Fruit fly (Drosophila melanogaster) whole organism, embryonic: ENCODE results near the gene RpL27A.

Source experiments
- Aef1 ChIP-seq: fragments of 200-800 bp; sonication (Bioruptor generic); IDR thresholded peaks from 3 replicates; pipeline ENCODE4 v1.3.6; 2022; ENCODE audit warnings: missing biosample characterization, missing genetic modification characterization
- Antp ChIP-seq: fragments of 200-800 bp; sonication (Bioruptor generic); optimal IDR thresholded peaks from 3 replicates; lab custom pipeline; 2016; ENCODE audit warnings: missing biosample characterization, missing genetic modification characterization
- B-H1 ChIP-seq: fragments of 200-800 bp; sonication (Bioruptor generic); IDR thresholded peaks from 3 replicates; pipeline ENCODE4 v1.3.6; 2022; ENCODE audit warnings: missing biosample characterization, missing genetic modification characterization
- Blimp-1 ChIP-seq: fragments of 200-800 bp; sonication (Bioruptor generic); optimal IDR thresholded peaks from 3 replicates; lab custom pipeline; 2018; ENCODE audit warnings: missing biosample characterization, missing genetic modification characterization, mild to moderate bottlenecking, moderate library complexity, missing genetic modification reagents
- Bteb2 ChIP-seq: fragments of 200-800 bp; sonication (Bioruptor generic); optimal IDR thresholded peaks from 2 replicates; lab custom pipeline; 2016; ENCODE audit warnings: missing biosample characterization, missing genetic modification characterization
- CG11456 ChIP-seq: fragments of 200-800 bp; sonication (Bioruptor generic); IDR thresholded peaks from 3 replicates; pipeline ENCODE4 v1.3.6; 2022; ENCODE audit warnings: missing biosample characterization, missing genetic modification characterization
- CG11696 ChIP-seq: fragments of 200-800 bp; sonication (Bioruptor generic); IDR thresholded peaks from 2 replicates; pipeline ENCODE4 v1.3.6; 2022; ENCODE audit warnings: missing biosample characterization, missing genetic modification characterization
- CG12659 ChIP-seq: fragments of 200-800 bp; sonication (Bioruptor generic); optimal IDR thresholded peaks from 3 replicates; lab custom pipeline; 2017; ENCODE audit warnings: mild to moderate bottlenecking, missing biosample characterization, missing genetic modification reagents, missing genetic modification characterization
- CG13123 ChIP-seq: fragments of 200-800 bp; sonication (Bioruptor generic); optimal IDR thresholded peaks from 2 replicates; lab custom pipeline; 2016; ENCODE audit warnings: missing biosample characterization, missing genetic modification characterization
- CG13287 ChIP-seq: fragments of 200-800 bp; sonication (Bioruptor generic); IDR thresholded peaks from 2 replicates; pipeline ENCODE4 v1.3.6; 2022; ENCODE audit warnings: missing biosample characterization, missing genetic modification characterization; ENCODE audit not compliant: partially characterized antibody
- CG17328 ChIP-seq: fragments of 200-800 bp; sonication (Bioruptor generic); IDR thresholded peaks from 2 replicates; pipeline ENCODE4 v1.3.6; 2022; ENCODE audit warnings: missing biosample characterization, missing genetic modification characterization
- CG17802 ChIP-seq: fragments of 200-800 bp; sonication (Bioruptor generic); optimal IDR thresholded peaks from 2 replicates; lab custom pipeline; 2018; ENCODE audit warnings: missing biosample characterization, mild to moderate bottlenecking, missing genetic modification characterization, moderate library complexity
- CG2875 ChIP-seq: fragments of 200-800 bp; sonication (Bioruptor generic); optimal IDR thresholded peaks from 2 replicates; lab custom pipeline; 2017; ENCODE audit warnings: missing biosample characterization, mild to moderate bottlenecking, missing genetic modification characterization, missing genetic modification reagents
- CG3065 ChIP-seq: fragments of 200-800 bp; sonication (Bioruptor generic); optimal IDR thresholded peaks from 2 replicates; lab custom pipeline; 2016; ENCODE audit warnings: missing biosample characterization, missing genetic modification characterization
- CG3281 ChIP-seq: fragments of 200-800 bp; sonication (Bioruptor generic); optimal IDR thresholded peaks from 3 replicates; lab custom pipeline; 2017; ENCODE audit warnings: missing biosample characterization, mild to moderate bottlenecking, missing genetic modification characterization
- CG3847 ChIP-seq: fragments of 200-800 bp; sonication (Bioruptor generic); IDR thresholded peaks from 2 replicates; pipeline ENCODE4 v1.3.6; 2022; ENCODE audit warnings: missing biosample characterization, missing genetic modification characterization
- CG4328 ChIP-seq: fragments of 200-800 bp; sonication (Bioruptor generic); optimal IDR thresholded peaks from 3 replicates; lab custom pipeline; 2017; ENCODE audit warnings: missing biosample characterization, missing genetic modification reagents, missing genetic modification characterization
- CG5180 ChIP-seq: fragments of 200-800 bp; sonication (Bioruptor generic); optimal IDR thresholded peaks from 3 replicates; lab custom pipeline; 2017; ENCODE audit warnings: missing biosample characterization, missing genetic modification characterization, mild to moderate bottlenecking, moderate library complexity, missing genetic modification reagents
- CG7786 ChIP-seq: fragments of 200-800 bp; sonication (Bioruptor generic); optimal IDR thresholded peaks from 2 replicates; lab custom pipeline; 2016; ENCODE audit warnings: missing biosample characterization, missing genetic modification characterization
- CG8924 ChIP-seq: fragments of 200-800 bp; optimal IDR thresholded peaks from 3 replicates; lab custom pipeline; 2019; ENCODE audit warnings: missing biosample characterization, mild to moderate bottlenecking, missing genetic modification characterization, moderate library complexity
- CHES-1-like ChIP-seq: fragments of 200-800 bp; sonication (Bioruptor generic); optimal IDR thresholded peaks from 2 replicates; lab custom pipeline; 2016; ENCODE audit warnings: missing biosample characterization, missing genetic modification characterization
- Drgx ChIP-seq: fragments of 200-800 bp; sonication (Bioruptor generic); IDR thresholded peaks from 2 replicates; pipeline ENCODE4 v1.3.6; 2022; ENCODE audit warnings: missing biosample characterization, missing genetic modification characterization
- H2.0 ChIP-seq: fragments of 200-800 bp; sonication (Bioruptor generic); IDR thresholded peaks from 2 replicates; pipeline ENCODE4 v1.3.6; 2022; ENCODE audit warnings: missing biosample characterization, missing genetic modification characterization
- Hmr ChIP-seq: fragments of 200-800 bp; sonication (Bioruptor generic); optimal IDR thresholded peaks from 3 replicates; lab custom pipeline; 2017; ENCODE audit warnings: mild to moderate bottlenecking, missing biosample characterization, missing genetic modification reagents, missing genetic modification characterization
- Hsf ChIP-seq: fragments of 200-800 bp; sonication (Bioruptor generic); optimal IDR thresholded peaks from 3 replicates; lab custom pipeline; 2016; ENCODE audit warnings: missing biosample characterization, missing genetic modification characterization
- Nf-YB ChIP-seq: fragments of 200-800 bp; sonication (Bioruptor generic); optimal IDR thresholded peaks from 3 replicates; lab custom pipeline; 2019; ENCODE audit warnings: missing biosample characterization, mild to moderate bottlenecking, missing genetic modification characterization, moderate library complexity
- Oaz ChIP-seq: fragments of 200-800 bp; sonication (Bioruptor generic); IDR thresholded peaks from 2 replicates; pipeline ENCODE4 v1.3.6; 2022; ENCODE audit warnings: missing biosample characterization, missing genetic modification characterization
- Side ChIP-seq: fragments of 200-800 bp; sonication (Bioruptor generic); optimal IDR thresholded peaks from 2 replicates; lab custom pipeline; 2016; ENCODE audit warnings: missing biosample characterization, missing genetic modification characterization
- Spps ChIP-seq: fragments of 200-800 bp; sonication (Bioruptor generic); optimal IDR thresholded peaks from 2 replicates; lab custom pipeline; 2018; ENCODE audit warnings: missing biosample characterization, mild to moderate bottlenecking, missing genetic modification characterization
- Trl ChIP-seq, 3 experiments: fragments of >200 bp in 2 of 3; fragments of 200-800 bp in 1 of 3; sonication (Bioruptor generic) in 1 of 3; optimal IDR thresholded peaks; 2 replicates in 1 of 3; 3 replicates in 2 of 3; lab custom pipeline; 2016 to 2017; ENCODE audit warnings: missing biosample characterization in 1 of 3, missing genetic modification characterization in 1 of 3
- YL-1 ChIP-seq: fragments of 200-800 bp; sonication (Bioruptor generic); optimal IDR thresholded peaks from 3 replicates; lab custom pipeline; 2017; ENCODE audit warnings: missing biosample characterization, mild to moderate bottlenecking, missing genetic modification characterization
- ato ChIP-seq: fragments of 200-800 bp; sonication (Bioruptor generic); IDR thresholded peaks from 2 replicates; pipeline ENCODE4 v1.3.6; 2022; ENCODE audit warnings: missing biosample characterization, missing genetic modification characterization; ENCODE audit not compliant: partially characterized antibody
- bsh ChIP-seq, 2 experiments: fragments of 200-800 bp; sonication (Bioruptor generic); optimal IDR thresholded peaks; 2 replicates each; lab custom pipeline; 2017 to 2018; ENCODE audit warnings: mild to moderate bottlenecking in 2 of 2, missing biosample characterization in 2 of 2, missing genetic modification characterization in 2 of 2, moderate library complexity in 1 of 2
- crp ChIP-seq, 2 experiments: fragments of 200-800 bp; sonication (Bioruptor generic); optimal IDR thresholded peaks; 2 replicates in 1 of 2; 3 replicates in 1 of 2; lab custom pipeline; 2017; ENCODE audit warnings: missing biosample characterization in 2 of 2, missing genetic modification characterization in 2 of 2, mild to moderate bottlenecking in 1 of 2, moderate library complexity in 1 of 2
- fu2 ChIP-seq: fragments of 200-800 bp; sonication (Bioruptor generic); optimal IDR thresholded peaks from 2 replicates; lab custom pipeline; 2016; ENCODE audit warnings: missing biosample characterization, missing genetic modification characterization
- hb ChIP-seq: fragments of 200-800 bp; sonication (Bioruptor generic); IDR thresholded peaks from 3 replicates; pipeline ENCODE4 v1.3.6; 2022; ENCODE audit warnings: missing biosample characterization, missing genetic modification characterization; ENCODE audit not compliant: partially characterized antibody
- jing ChIP-seq: fragments of 200-800 bp; sonication (Bioruptor generic); optimal IDR thresholded peaks from 2 replicates; lab custom pipeline; 2018; ENCODE audit warnings: missing biosample characterization, mild to moderate bottlenecking, missing genetic modification characterization
- klu ChIP-seq: fragments of 200-800 bp; sonication (Bioruptor generic); IDR thresholded peaks from 2 replicates; pipeline ENCODE4 v1.3.6; 2022; ENCODE audit warnings: missing biosample characterization, missing genetic modification characterization
- lmd ChIP-seq: fragments of 200-800 bp; sonication (Bioruptor generic); IDR thresholded peaks from 2 replicates; pipeline ENCODE4 v1.3.6; 2022; ENCODE audit warnings: missing biosample characterization, missing genetic modification characterization
- mirr ChIP-seq: fragments of 200-800 bp; sonication (Bioruptor generic); optimal IDR thresholded peaks from 3 replicates; lab custom pipeline; 2018; ENCODE audit warnings: missing biosample characterization, mild to moderate bottlenecking, missing genetic modification characterization
- nerfin-2 ChIP-seq: fragments of 200-800 bp; sonication (Bioruptor generic); IDR thresholded peaks from 2 replicates; pipeline ENCODE4 v1.3.6; 2022; ENCODE audit warnings: missing biosample characterization, missing genetic modification characterization; ENCODE audit not compliant: partially characterized antibody
- otp ChIP-seq: fragments of 200-800 bp; sonication (Bioruptor generic); IDR thresholded peaks from 3 replicates; pipeline ENCODE4, ENCODE4 v1.3.6; 2022; ENCODE audit warnings: missing biosample characterization, missing genetic modification characterization
- pfk ChIP-seq: fragments of 200-800 bp; sonication (Bioruptor generic); optimal IDR thresholded peaks from 2 replicates; lab custom pipeline; 2018; ENCODE audit warnings: missing biosample characterization, mild to moderate bottlenecking, missing genetic modification characterization, moderate library complexity
- sens ChIP-seq: fragments of 200-800 bp; sonication (Bioruptor generic); peaks from one replicate; lab custom pipeline; 2016; ENCODE audit warnings: missing biosample characterization, missing genetic modification characterization
- unpg ChIP-seq: fragments of 200-800 bp; sonication (Bioruptor generic); optimal IDR thresholded peaks from 3 replicates; lab custom pipeline; 2018; ENCODE audit warnings: missing biosample characterization, mild to moderate bottlenecking, missing genetic modification characterization, moderate library complexity
- usp ChIP-seq: fragments of >200 bp; optimal IDR thresholded peaks from 2 replicates; lab custom pipeline; 2017; ENCODE audit warnings: missing biosample characterization, missing genetic modification characterization
- z ChIP-seq: fragments of 200-800 bp; sonication (Bioruptor generic); IDR thresholded peaks from 3 replicates; pipeline ENCODE4 v1.3.6; 2022; ENCODE audit warnings: missing biosample characterization, missing genetic modification characterization
- zf30C ChIP-seq: fragments of 200-800 bp; sonication (Bioruptor generic); optimal IDR thresholded peaks from 3 replicates; lab custom pipeline; 2018; ENCODE audit warnings: missing biosample characterization, mild to moderate bottlenecking, missing genetic modification characterization

The RpL27A gene

dm6 chr2L:4440881-4441737 lies 17.1 kb downstream of the RpL27A start, which contains the start of gene CG15431 (continued):
- TF ChIP-seq Hmr (GFP tag; lab: Kevin White, UChicago) (peak; percentile 75), CG12659 (GFP tag; lab: Kevin White, UChicago) (peak; percentile 39), Spps (tag; lab: Kevin White, UChicago) (no peak), jing (GFP tag; lab: Kevin White, UChicago) (peak; percentile 11), pfk (no peak), CG13287 (GFP tag; lab: Robert Waterston, UW) (0 out of 2 replicates have a peak, but pooled peaks have one; percentile 15), zf30C (GFP tag; lab: Kevin White, UChicago) (peak; percentile 67), CG2875 (GFP tag; lab: Kevin White, UChicago) (no peak), CG17328 (GFP tag; lab: Robert Waterston, UW) (0 out of 2 replicates have a peak, but pooled peaks have one; percentile 36), CG3065 (no peak), Bteb2 (peak; percentile 29), H2.0 (GFP tag; lab: Robert Waterston, UW) (peak; percentile 57), bsh (GFP tag; optimal IDR thresholded peaks at IDR 0.05; lab: Kevin White, UChicago) (no peak), CG3847 (GFP tag; lab: Robert Waterston, UW) (peak; percentile 39), Blimp-1 (GFP tag; lab: Kevin White, UChicago) (no peak), CHES-1-like (GFP tag; lab: Kevin White, UChicago) (no peak), CG11456 (GFP tag; lab: Robert Waterston, UW) (peak; percentile 72), YL-1 (GFP tag; lab: Kevin White, UChicago) (no peak), klu (peak; percentile 57), CG11696 (no peak), Antp (GFP tag; lab: Kevin White, UChicago) (no peak), lmd (GFP tag; lab: Robert Waterston, UW) (peak; percentile 56; the same call in 1 of the 2 replicates), unpg (GFP tag; lab: Kevin White, UChicago) (peak; percentile 66), usp (GFP tag; lab: Kevin White, UChicago) (no peak), CG3281 (GFP tag; lab: Kevin White, UChicago) (peak; percentile 69), z (GFP tag; lab: Robert Waterston, UW) (no peak), Side (GFP tag; lab: Kevin White, UChicago) (no peak), CG13123 (peak; percentile 5), Drgx (GFP tag; lab: Robert Waterston, UW) (0 out of 2 replicates have a peak, but pooled peaks have one; percentile 49), fu2 (no peak), Oaz (GFP tag; lab: Robert Waterston, UW) (peak; percentile 35; the same call in 1 of the 2 replicates), B-H1 (GFP tag; lab: Robert Waterston, UW) (0 out of 3 replicates have a peak, but pooled peaks have one; percentile 37), Nf-YB (no peak), CG5180 (GFP tag; lab: Kevin White, UChicago) (peak; percentile 59), nerfin-2 (GFP tag; lab: Robert Waterston, UW) (no peak), Aef1 (peak; percentile 46; the same call in 2 of the 3 replicates), CG17802 (no peak), CG8924 (tag; lab: Kevin White, UChicago) (peak; percentile 56), Hsf (GFP tag; lab: Kevin White, UChicago) (peak; percentile 33), Trl (optimal IDR thresholded peaks at IDR 0.05; lab: Kevin White, UChicago) (peak; percentile 73 to 82), Trl (GFP tag; optimal IDR thresholded peaks at IDR 0.05; lab: Kevin White, UChicago) (no peak), otp (GFP tag; lab: Robert Waterston, UW) (no peak), hb (GFP tag; lab: Robert Waterston, UW) (no peak), crp (GFP tag; optimal IDR thresholded peaks at IDR 0.05; lab: Kevin White, UChicago) (no peak), ato (GFP tag; lab: Robert Waterston, UW) (no peak), mirr (GFP tag; lab: Kevin White, UChicago) (no peak), CG4328 (GFP tag; lab: Kevin White, UChicago) (peak; percentile 10), CG7786 (GFP tag; lab: Kevin White, UChicago) (peak; percentile 13), sens (GFP tag; lab: Kevin White, UChicago) (peak; percentile 82)
